Worm (Caenorhabditis elegans) whole organism, L4 larva: ENCODE data around the gene atf-4.

Experiments used
- F26F4.8 ChIP-seq: fragments of 200-800 bp; sonication (Bioruptor generic); conservative IDR thresholded peaks from 2 replicates; pipeline ENCODE4 v1.3.6; 2022; ENCODE audit warnings: missing genetic modification characterization, missing compliant biosample characterization
- F37D6.2 ChIP-seq: sonication (generic microtip); optimal IDR thresholded peaks from 2 replicates; lab custom pipeline; 2016; ENCODE audit warnings: mild to moderate bottlenecking, missing genetic modification characterization, missing compliant biosample characterization
- F44E2.7 ChIP-seq: fragments of 200-800 bp; sonication (Bioruptor generic); IDR thresholded peaks from 2 replicates; pipeline ENCODE4 v2.1.2; 2022; ENCODE audit warnings: missing genetic modification characterization, missing compliant biosample characterization
- F49E8.2 ChIP-seq: sonication (generic microtip); optimal IDR thresholded peaks from 2 replicates; lab custom pipeline; 2016; ENCODE audit warnings: missing compliant biosample characterization, mild to moderate bottlenecking, missing genetic modification characterization, borderline replicate concordance
- T26A8.4 ChIP-seq: fragments of 200-800 bp; sonication (Bioruptor generic); IDR thresholded peaks from 2 replicates; pipeline ENCODE4 v1.3.6; 2022; ENCODE audit warnings: missing genetic modification characterization, missing compliant biosample characterization
- Y48G9A.11 ChIP-seq: fragments of 200-800 bp; sonication (Bioruptor generic); IDR thresholded peaks from 2 replicates; pipeline ENCODE4 v1.3.6; 2022; ENCODE audit warnings: missing genetic modification reagents, missing genetic modification characterization, missing compliant biosample characterization
- Y5F2A.4 ChIP-seq: fragments of 200-800 bp; sonication (Bioruptor generic); optimal IDR thresholded peaks from 2 replicates; lab custom pipeline; 2018; ENCODE audit warnings: mild to moderate bottlenecking, missing genetic modification characterization, missing compliant biosample characterization
- Y75B8A.6 ChIP-seq: fragments of 200-800 bp; sonication (Bioruptor generic); IDR thresholded peaks from 2 replicates; pipeline ENCODE4 v1.3.6; 2022; ENCODE audit warnings: missing genetic modification reagents, missing genetic modification characterization, missing compliant biosample characterization
- ZK546.5 ChIP-seq, 2 experiments: sonication (generic microtip); optimal IDR thresholded peaks; 2 replicates each; lab custom pipeline; 2017; ENCODE audit warnings: missing biosample characterization in 2 of 2, missing genetic modification characterization in 2 of 2
- aha-1 ChIP-seq: fragments of 150-350 bp; peaks from one replicate; lab custom pipeline; 2014; ENCODE audit warnings: missing biosample characterization, missing genetic modification characterization
- attf-4 ChIP-seq: sonication (generic microtip); optimal IDR thresholded peaks from 3 replicates; lab custom pipeline; 2017; ENCODE audit warnings: missing biosample characterization, missing genetic modification characterization
- ceh-32 ChIP-seq: sonication (generic microtip); optimal IDR thresholded peaks from 2 replicates; lab custom pipeline; 2016; ENCODE audit warnings: mild to moderate bottlenecking, missing genetic modification characterization, missing compliant biosample characterization; ENCODE audit not compliant: poor library complexity
- ces-1 ChIP-seq: fragments of 150-350 bp; sonication (generic microtip); optimal IDR thresholded peaks from 4 replicates; lab custom pipeline; 2014; ENCODE audit warnings: missing biosample characterization, missing genetic modification reagents, missing genetic modification characterization
- daf-12 ChIP-seq: fragments of 150-350 bp; optimal IDR thresholded peaks from 2 replicates; lab custom pipeline; 2014; ENCODE audit warnings: missing biosample characterization, missing genetic modification reagents, missing genetic modification characterization
- daf-16 ChIP-seq, 3 experiments: sonication (generic microtip); optimal IDR thresholded peaks; 2 replicates each; lab custom pipeline; 2016 to 2017; ENCODE audit warnings: missing genetic modification characterization in 3 of 3, missing genetic modification reagents in 3 of 3, mild to moderate bottlenecking in 2 of 3, missing compliant biosample characterization in 2 of 3, missing biosample characterization in 1 of 3, moderate library complexity in 1 of 3
- daf-19 ChIP-seq: fragments of 200-800 bp; sonication (Bioruptor generic); conservative IDR thresholded peaks from 2 replicates; pipeline ENCODE4 v1.3.6; 2022; ENCODE audit warnings: missing genetic modification characterization, missing compliant biosample characterization
- dmd-6 ChIP-seq: fragments of 200-800 bp; sonication (Bioruptor generic); IDR thresholded peaks from 2 replicates; pipeline ENCODE4 v1.3.6; 2022; ENCODE audit warnings: missing genetic modification reagents, missing genetic modification characterization, missing compliant biosample characterization
- dpl-1 ChIP-seq: fragments of 150-350 bp; optimal IDR thresholded peaks from 2 replicates; lab custom pipeline; 2014; ENCODE audit warnings: missing biosample characterization, missing genetic modification reagents, missing genetic modification characterization
- egl-27 ChIP-seq: sonication (generic microtip); optimal IDR thresholded peaks from 3 replicates; lab custom pipeline; 2017; ENCODE audit warnings: missing biosample characterization, missing genetic modification reagents, missing genetic modification characterization
- egl-43 ChIP-seq: fragments of 200-800 bp; sonication (Bioruptor generic); IDR thresholded peaks from 2 replicates; pipeline ENCODE4 v1.3.6; 2022; ENCODE audit warnings: missing genetic modification reagents, missing genetic modification characterization, missing compliant biosample characterization
- hif-1 ChIP-seq, 2 experiments: sonication (generic microtip); optimal IDR thresholded peaks; 2 replicates each; lab custom pipeline; 2016 to 2017; ENCODE audit warnings: missing compliant biosample characterization in 2 of 2, missing genetic modification characterization in 2 of 2, missing genetic modification reagents in 2 of 2, missing genotype in 2 of 2, mild to moderate bottlenecking in 1 of 2
- hlh-11 ChIP-seq: fragments of 200-800 bp; sonication (Bioruptor generic); optimal IDR thresholded peaks from 2 replicates; lab custom pipeline; 2018; ENCODE audit warnings: mild to moderate bottlenecking, missing genetic modification characterization, missing compliant biosample characterization
- hlh-30 ChIP-seq: sonication (generic microtip); optimal IDR thresholded peaks from 2 replicates; lab custom pipeline; 2017; ENCODE audit warnings: antibody characterized with exemption, mild to moderate bottlenecking, missing genetic modification characterization, missing compliant biosample characterization; ENCODE audit not compliant: insufficient read depth
- jun-1 ChIP-seq: fragments of 150-350 bp; optimal IDR thresholded peaks from 2 replicates; lab custom pipeline; 2014; ENCODE audit warnings: missing biosample characterization, missing genetic modification reagents, missing genetic modification characterization
- lin-29 ChIP-seq: fragments of 200-800 bp; sonication (Bioruptor generic); IDR thresholded peaks from 2 replicates; pipeline ENCODE4 v1.3.6; 2022; ENCODE audit warnings: missing genetic modification reagents, missing genetic modification characterization, missing compliant biosample characterization
- mdt-29 ChIP-seq: fragments of 200-800 bp; sonication (Bioruptor generic); IDR thresholded peaks from 2 replicates; pipeline ENCODE4 v1.3.6; 2022; ENCODE audit warnings: missing genetic modification reagents, missing genetic modification characterization, missing compliant biosample characterization
- mes-2 ChIP-seq: sonication (generic microtip); optimal IDR thresholded peaks from 2 replicates; lab custom pipeline; 2016; ENCODE audit warnings: missing genotype, mild to moderate bottlenecking, missing genetic modification characterization, missing compliant biosample characterization; ENCODE audit not compliant: poor library complexity, severe bottlenecking
- nhr-10 ChIP-seq: fragments of 150-350 bp; optimal IDR thresholded peaks from 2 replicates; lab custom pipeline; 2014; ENCODE audit warnings: missing biosample characterization, missing genetic modification characterization
- nhr-25 ChIP-seq: sonication (generic microtip); optimal IDR thresholded peaks from 2 replicates; lab custom pipeline; 2017; ENCODE audit warnings: missing genetic modification characterization, mild to moderate bottlenecking, missing compliant biosample characterization, antibody characterized with exemption, moderate library complexity, borderline replicate concordance; ENCODE audit not compliant: insufficient read depth
- nhr-28 ChIP-seq: fragments of 150-350 bp; optimal IDR thresholded peaks from 2 replicates; lab custom pipeline; 2014; ENCODE audit warnings: missing biosample characterization, missing genetic modification characterization
- nhr-42 ChIP-seq: fragments of 200-800 bp; sonication (Bioruptor generic); IDR thresholded peaks from 2 replicates; pipeline ENCODE4 v1.3.6; 2022; ENCODE audit warnings: missing genetic modification characterization, missing compliant biosample characterization
- nhr-48 ChIP-seq: sonication (generic microtip); optimal IDR thresholded peaks from 2 replicates; lab custom pipeline; 2016; ENCODE audit warnings: mild to moderate bottlenecking, missing genetic modification characterization, missing compliant biosample characterization
- nhr-6 ChIP-seq: fragments of 150-350 bp; optimal IDR thresholded peaks from 2 replicates; lab custom pipeline; 2014; ENCODE audit warnings: missing biosample characterization, missing genetic modification characterization
- nhr-76 ChIP-seq: fragments of 150-350 bp; optimal IDR thresholded peaks from 2 replicates; lab custom pipeline; 2014; ENCODE audit warnings: missing biosample characterization, missing genetic modification characterization
- pha-4 ChIP-seq, 2 experiments: fragments of 150-350 bp in 1 of 2; fragments of 200-800 bp in 1 of 2; sonication (Bioruptor generic) in 1 of 2; IDR thresholded peaks in 1 of 2; optimal IDR thresholded peaks in 1 of 2; 2 replicates each; pipeline versions ENCODE4 v1.3.6 to Lab custom; 2014 to 2022; ENCODE audit warnings: missing genetic modification characterization in 2 of 2, missing genetic modification reagents in 2 of 2, missing biosample characterization in 1 of 2, missing compliant biosample characterization in 1 of 2
- php-3 ChIP-seq: fragments of 200-800 bp; sonication (Bioruptor generic); IDR thresholded peaks from 2 replicates; pipeline ENCODE4 v1.3.6; 2022; ENCODE audit warnings: missing genetic modification reagents, missing genetic modification characterization, missing compliant biosample characterization
- pqm-1 ChIP-seq: sonication (generic microtip); optimal IDR thresholded peaks from 2 replicates; lab custom pipeline; 2017; ENCODE audit warnings: missing biosample characterization, missing genetic modification characterization
- set-16 ChIP-seq: fragments of 200-800 bp; sonication (Bioruptor generic); IDR thresholded peaks from 2 replicates; pipeline ENCODE4 v1.3.6; 2022; ENCODE audit warnings: missing genetic modification reagents, missing genetic modification characterization, missing compliant biosample characterization
- snpc-1.2 ChIP-seq: fragments of 200-800 bp; sonication (Bioruptor generic); IDR thresholded peaks from 2 replicates; pipeline ENCODE4 v1.3.6; 2022; ENCODE audit warnings: missing genetic modification reagents, missing genetic modification characterization, missing compliant biosample characterization
- tag-97 ChIP-seq: fragments of 200-800 bp; sonication (Bioruptor generic); IDR thresholded peaks from 2 replicates; pipeline ENCODE4 v1.3.6; 2022; ENCODE audit warnings: missing genetic modification characterization, missing compliant biosample characterization
- unc-62 ChIP-seq, 3 experiments: fragments of 150-350 bp in 1 of 3; sonication (generic microtip); optimal IDR thresholded peaks in 2 of 3; peaks in 1 of 3; 1 replicate in 1 of 3; 2 replicates in 2 of 3; lab custom pipeline; 2014 to 2017; ENCODE audit warnings: missing biosample characterization in 3 of 3, missing genetic modification characterization in 3 of 3, missing genetic modification reagents in 3 of 3, missing genotype in 1 of 3
- zag-1 ChIP-seq: fragments of 150-350 bp; optimal IDR thresholded peaks from 2 replicates; lab custom pipeline; 2014; ENCODE audit warnings: missing biosample characterization, missing genetic modification characterization
- zip-11 ChIP-seq: fragments of 200-800 bp; sonication (Bioruptor generic); IDR thresholded peaks from 2 replicates; pipeline ENCODE4 v1.3.6; 2022; ENCODE audit warnings: missing genetic modification characterization, missing compliant biosample characterization
- zip-2 ChIP-seq: fragments of 150-350 bp; optimal IDR thresholded peaks from 2 replicates; lab custom pipeline; 2014; ENCODE audit warnings: missing biosample characterization, missing genetic modification characterization

Gene atf-4

DNA sequence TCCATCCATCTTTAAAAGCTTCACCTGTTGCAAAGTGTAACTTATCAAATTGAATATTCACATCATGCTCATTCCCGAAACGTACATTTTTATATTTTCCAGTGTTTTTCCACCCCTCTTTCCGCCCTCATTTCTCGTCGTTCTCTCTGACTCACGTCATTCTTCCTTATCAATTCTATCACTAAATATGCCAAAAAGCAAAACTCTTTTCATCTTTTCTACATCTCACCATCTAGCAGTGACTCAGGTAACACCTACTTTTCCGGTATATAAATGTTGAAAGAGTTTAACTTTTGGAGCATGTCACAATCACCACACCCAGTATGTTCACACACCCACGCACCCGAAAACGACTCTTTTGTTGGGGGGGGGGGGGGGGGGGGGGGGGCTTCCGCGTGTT, 33.9 kb upstream of the atf-4 start:
- TF ChIP-seq pqm-1 (tag; lab: Kevin White, UChicago) (peak; percentile 60), hlh-30 (tag; lab: Kevin White, UChicago) (no peak), daf-16 (GFP tag; optimal IDR thresholded peaks at IDR 0.05; lab: Kevin White, UChicago) (no peak), daf-16 (tag; optimal IDR thresholded peaks at IDR 0.05; lab: Kevin White, UChicago) (peak; percentile 45), nhr-28 (tag; lab: Kevin White, UChicago) (peak; percentile 29), hlh-11 (peak; percentile 41), aha-1 (tag; lab: Kevin White, UChicago) (peak; percentile 87), dmd-6 (peak; percentile 70), mes-2 (peak; percentile 32), zag-1 (tag; lab: Kevin White, UChicago) (no peak), unc-62 (GFP tag; optimal IDR thresholded peaks at IDR 0.05 in 1 of 2; lab: Kevin White, UChicago) (peak in 1 of 2 experiments; percentile 92), unc-62 (tag; optimal IDR thresholded peaks at IDR 0.05; lab: Kevin White, UChicago) (no peak), Y75B8A.6 (GFP tag; lab: Robert Waterston, UW) (no peak), nhr-42 (GFP tag; lab: Robert Waterston, UW) (no peak), snpc-1.2 (GFP tag; lab: Robert Waterston, UW) (no peak)

DNA sequence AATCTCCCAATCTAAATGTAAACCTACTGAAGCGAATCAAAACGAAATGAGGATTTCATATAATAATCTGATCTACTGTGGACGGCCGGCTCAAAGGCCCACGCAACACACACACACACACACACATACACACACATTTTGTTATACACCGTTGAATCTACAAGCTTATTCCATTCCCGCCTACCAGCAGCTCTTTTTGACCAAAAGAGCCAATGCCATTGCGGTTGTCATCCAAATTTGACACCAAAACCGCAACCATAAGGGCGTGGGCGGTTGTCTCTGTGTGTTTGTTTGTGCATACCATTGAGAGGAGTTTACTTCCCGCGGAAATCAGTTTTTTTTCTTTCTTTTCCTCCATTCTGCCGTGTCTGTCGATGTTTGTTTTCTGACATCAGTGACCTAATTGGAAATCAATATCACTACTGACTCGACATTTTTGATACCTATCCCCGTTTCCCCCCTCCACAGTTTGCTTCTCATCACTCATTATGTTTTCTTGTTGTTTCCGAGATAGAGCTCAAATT, 32.3 kb upstream of the atf-4 start:
- TF ChIP-seq ces-1 (GFP tag; lab: Kevin White, UChicago) = no peak
- no peak for TF ChIP-seq pha-4 (GFP tag; IDR thresholded peaks at IDR 0.05; lab: Robert Waterston, UW)
- peak; percentile 77 for TF ChIP-seq pha-4 (tag; optimal IDR thresholded peaks at IDR 0.05; lab: Kevin White, UChicago)
- TF ChIP-seq daf-16 (GFP tag; optimal IDR thresholded peaks at IDR 0.05; lab: Kevin White, UChicago) = no peak
- peak; percentile 15 for TF ChIP-seq daf-16 (tag; optimal IDR thresholded peaks at IDR 0.05; lab: Kevin White, UChicago)
- TF ChIP-seq F26F4.8 (GFP tag; lab: Robert Waterston, UW) = no peak
- TF ChIP-seq aha-1 (tag; lab: Kevin White, UChicago) = peak; percentile 96

DNA sequence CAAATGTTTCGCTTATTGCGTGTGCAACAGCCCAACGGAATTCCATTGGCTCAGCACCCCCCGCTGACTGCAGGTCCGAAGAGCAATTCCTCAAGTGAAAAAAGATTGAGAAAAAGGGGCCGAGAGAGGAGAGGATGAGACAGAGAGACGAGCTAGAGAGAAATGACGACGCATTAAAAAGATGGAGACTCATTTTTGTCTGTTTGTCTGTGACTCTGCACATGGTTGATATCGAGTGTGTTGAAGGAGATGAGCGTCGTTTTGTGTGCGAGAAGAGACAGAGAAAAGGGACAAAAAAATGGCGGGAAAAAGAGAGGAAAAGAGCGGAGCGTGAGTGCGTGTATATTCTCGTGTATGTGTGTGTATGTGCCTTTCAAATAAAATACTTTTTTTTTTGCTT, 30.4 kb upstream of the atf-4 start:
- TF ChIP-seq ceh-32 (tag; lab: Kevin White, UChicago) (peak; percentile 49), zip-2 (tag; lab: Kevin White, UChicago) (no peak), dpl-1 (GFP tag; lab: Kevin White, UChicago) (peak; percentile 75), zip-11 (GFP tag; lab: Robert Waterston, UW) (no peak), lin-29 (no peak; the same call in 1 of the 2 replicates), egl-43 (GFP tag; lab: Robert Waterston, UW) (no peak; the same call in 1 of the 2 replicates), egl-27 (peak; percentile 63), nhr-25 (tag; lab: Kevin White, UChicago) (peak; percentile 38), hlh-11 (peak; percentile 93), jun-1 (tag; lab: Kevin White, UChicago) (peak; percentile 60), hlh-30 (tag; lab: Kevin White, UChicago) (peak; percentile 95), F49E8.2 (tag; lab: Kevin White, UChicago) (no peak), nhr-10 (tag; lab: Kevin White, UChicago) (no peak), php-3 (GFP tag; lab: Robert Waterston, UW) (no peak), ZK546.5 (tag; optimal IDR thresholded peaks at IDR 0.05; lab: Kevin White, UChicago) (no peak), hif-1 (tag; optimal IDR thresholded peaks at IDR 0.05; lab: Kevin White, UChicago) (peak in 1 of 2 experiments; percentile 84), nhr-6 (tag; lab: Kevin White, UChicago) (peak; percentile 75), F44E2.7 (GFP tag; lab: Robert Waterston, UW) (no peak), set-16 (peak; percentile 64; the same call in 1 of the 2 replicates), T26A8.4 (GFP tag; lab: Robert Waterston, UW) (no peak), tag-97 (GFP tag; lab: Robert Waterston, UW) (no peak), mdt-29 (GFP tag; lab: Robert Waterston, UW) (no peak), Y48G9A.11 (GFP tag; lab: Robert Waterston, UW) (no peak), daf-16 (GFP tag; optimal IDR thresholded peaks at IDR 0.05; lab: Kevin White, UChicago) (peak in 1 of 2 experiments; percentile 64), daf-16 (tag; optimal IDR thresholded peaks at IDR 0.05; lab: Kevin White, UChicago) (peak; percentile 59), F37D6.2 (tag; lab: Kevin White, UChicago) (peak; percentile 84), pqm-1 (tag; lab: Kevin White, UChicago) (peak; percentile 39), nhr-48 (tag; lab: Kevin White, UChicago) (peak; percentile 67), daf-12 (tag; lab: Kevin White, UChicago) (no peak), daf-19 (no peak), attf-4 (tag; lab: Kevin White, UChicago) (no peak), Y5F2A.4 (GFP tag; lab: Kevin White, UChicago) (no peak), nhr-76 (no peak), aha-1 (tag; lab: Kevin White, UChicago) (peak; percentile 99)
